Fruit fly (Drosophila melanogaster): Measurements from ENCODE around the gene CG17129.

The CG17129 gene

dm6 chr3L:680258-680657 lies at the start of gene CG17129 (continued):
- TF ChIP-seq CG5180 (GFP tag; optimal IDR thresholded peaks at IDR 0.05) = no peak
- TF ChIP-seq Vsx1 (GFP tag; optimal IDR thresholded peaks at IDR 0.05) = no peak
- peak; percentile 89 for TF ChIP-seq CG10267 (tag; optimal IDR thresholded peaks at IDR 0.05)
- TF ChIP-seq HHEX (GFP tag; optimal IDR thresholded peaks at IDR 0.05) = peak; percentile 65
- TF ChIP-seq btn (GFP tag; optimal IDR thresholded peaks at IDR 0.05) = peak; percentile 73
- peak; percentile 9 for TF ChIP-seq CG10462 (GFP tag; optimal IDR thresholded peaks at IDR 0.05)
- TF ChIP-seq jing (GFP tag; optimal IDR thresholded peaks at IDR 0.05) = no peak
- peak; percentile 45 for TF ChIP-seq gsb-n (tag; optimal IDR thresholded peaks at IDR 0.05)
- TF ChIP-seq jumu (GFP tag; optimal IDR thresholded peaks at IDR 0.05) = peak; percentile 87
- TF ChIP-seq abd-A (tag; optimal IDR thresholded peaks at IDR 0.05) = no peak
- no peak for TF ChIP-seq CG10565 (GFP tag; optimal IDR thresholded peaks at IDR 0.05)
- no peak for TF ChIP-seq Hey (tag; optimal IDR thresholded peaks at IDR 0.05)
- TF ChIP-seq Hr51 (GFP tag; optimal IDR thresholded peaks at IDR 0.05) = peak; percentile 50 to 61
- no peak for TF ChIP-seq CG7745 (tag; optimal IDR thresholded peaks at IDR 0.05)
- TF ChIP-seq CG10274 (GFP tag; optimal IDR thresholded peaks at IDR 0.05) = no peak
- no peak for TF ChIP-seq zf30C (GFP tag; optimal IDR thresholded peaks at IDR 0.05)
- TF ChIP-seq CG4404 (GFP tag; IDR thresholded peaks at IDR 0.05) = peak; percentile 75
- peak; percentile 90 for TF ChIP-seq CG7928 (GFP tag; optimal IDR thresholded peaks at IDR 0.05)
- no peak for TF ChIP-seq ems (GFP tag; optimal IDR thresholded peaks at IDR 0.05)
- TF ChIP-seq D (optimal IDR thresholded peaks at IDR 0.05) = no peak
- peak; percentile 38 for TF ChIP-seq D (GFP tag; optimal IDR thresholded peaks at IDR 0.05)
- TF ChIP-seq usp (GFP tag; optimal IDR thresholded peaks at IDR 0.05) = no peak
- peak; percentile 67 for TF ChIP-seq maf-S (GFP tag; optimal IDR thresholded peaks at IDR 0.05)
- peak; percentile 83 for TF ChIP-seq Dad (GFP tag; optimal IDR thresholded peaks at IDR 0.05)
- peak; percentile 81 for TF ChIP-seq Antp (GFP tag; optimal IDR thresholded peaks at IDR 0.05)
- TF ChIP-seq Dfd (GFP tag; optimal IDR thresholded peaks at IDR 0.05) = no peak
- TF ChIP-seq Fer1 (GFP tag; optimal IDR thresholded peaks at IDR 0.05) = no peak
- peak; percentile 83 for TF ChIP-seq phol (tag; optimal IDR thresholded peaks at IDR 0.05)
- 0 out of 3 replicates have a peak, but pooled peaks have one; percentile 57 for TF ChIP-seq CG6175 (GFP tag; IDR thresholded peaks at IDR 0.05)
- peak; percentile 58 for TF ChIP-seq da (GFP tag; optimal IDR thresholded peaks at IDR 0.05)
- TF ChIP-seq psq (GFP tag; optimal IDR thresholded peaks at IDR 0.05) = peak; percentile 3
- TF ChIP-seq CG11085 (GFP tag; IDR thresholded peaks at IDR 0.05) = peak; percentile 54
- TF ChIP-seq eve (GFP tag; optimal IDR thresholded peaks at IDR 0.05) = no peak
- peak; percentile 79 for TF ChIP-seq CG2116 (GFP tag; optimal IDR thresholded peaks at IDR 0.05)
- TF ChIP-seq CG17802 (tag; optimal IDR thresholded peaks at IDR 0.05) = peak; percentile 31
- TF ChIP-seq CG6765 (GFP tag; optimal IDR thresholded peaks at IDR 0.05) = peak; percentile 10
- TF ChIP-seq NC2β (GFP tag; optimal IDR thresholded peaks at IDR 0.05) = peak; percentile 79
- peak; percentile 68 for TF ChIP-seq Hr3 (GFP tag; optimal IDR thresholded peaks at IDR 0.05)
- no peak for TF ChIP-seq jigr1 (GFP tag; IDR thresholded peaks at IDR 0.05)
- TF ChIP-seq wor (GFP tag; IDR thresholded peaks at IDR 0.05) = peak; percentile 54; the same call in 1 of the 2 replicates
- peak; percentile 5 for TF ChIP-seq CG9876 (GFP tag; optimal IDR thresholded peaks at IDR 0.05)
- TF ChIP-seq chm (GFP tag; IDR thresholded peaks at IDR 0.05) = peak; percentile 74
- TF ChIP-seq CG7372 (GFP tag; IDR thresholded peaks at IDR 0.05) = peak; percentile 66; the same call in 1 of the 2 replicates
- TF ChIP-seq fru (optimal IDR thresholded peaks at IDR 0.05) = no peak
- TF ChIP-seq tgo (GFP tag; IDR thresholded peaks at IDR 0.05) = peak; percentile 74
- 0 out of 3 replicates have a peak, but pooled peaks have one; percentile 22 for TF ChIP-seq CG14050 (GFP tag; IDR thresholded peaks at IDR 0.05)
- TF ChIP-seq sisA (GFP tag; IDR thresholded peaks at IDR 0.05) = peak; percentile 81
- peak; percentile 48 for TF ChIP-seq Dref (GFP tag; IDR thresholded peaks at IDR 0.05)
- TF ChIP-seq ham (GFP tag; IDR thresholded peaks at IDR 0.05) = no peak
- TF ChIP-seq CG43689 (GFP tag; IDR thresholded peaks at IDR 0.05) = no peak
- TF ChIP-seq ken (GFP tag; IDR thresholded peaks at IDR 0.05) = peak; percentile 85
- peak; percentile 69 for TF ChIP-seq Bteb2 (GFP tag; optimal IDR thresholded peaks at IDR 0.05)
- TF ChIP-seq sens-2 (GFP tag; IDR thresholded peaks at IDR 0.05) = no peak
